Worm (Caenorhabditis elegans) whole organism, midembryonic: Measurements from ENCODE around the gene glp-1.

Experiments
- T22C8.4 ChIP-seq: fragments of 200-800 bp; sonication (Bioruptor generic); IDR thresholded peaks from 2 replicates; pipeline ENCODE4 v1.3.6; 2022; ENCODE audit warnings: missing genetic modification characterization, missing compliant biosample characterization
- cog-1 ChIP-seq: sonication (generic microtip); optimal IDR thresholded peaks from 2 replicates; lab custom pipeline; 2016; ENCODE audit warnings: missing genetic modification characterization, missing compliant biosample characterization
- flt-1 ChIP-seq: fragments of 200-800 bp; sonication (Bioruptor generic); IDR thresholded peaks from 2 replicates; pipeline ENCODE4 v1.3.6; 2022; ENCODE audit warnings: missing genetic modification characterization, missing compliant biosample characterization
- klf-2 ChIP-seq: fragments of 200-800 bp; sonication (Bioruptor generic); conservative IDR thresholded peaks from 2 replicates; pipeline ENCODE4 v1.3.6; 2022; ENCODE audit warnings: missing genetic modification reagents, missing genetic modification characterization, missing compliant biosample characterization
- med-1 ChIP-seq: sonication (generic microtip); optimal IDR thresholded peaks from 2 replicates; lab custom pipeline; 2017; ENCODE audit warnings: missing genetic modification characterization, mild to moderate bottlenecking, missing compliant biosample characterization, antibody characterized with exemption, missing genetic modification reagents; ENCODE audit not compliant: insufficient read depth
- ref-1 ChIP-seq: fragments of 200-800 bp; sonication (Bioruptor generic); conservative IDR thresholded peaks from 2 replicates; pipeline ENCODE4 v1.3.6; 2022; ENCODE audit warnings: missing genetic modification reagents, missing genetic modification characterization, missing compliant biosample characterization
- tab-1 ChIP-seq: fragments of 200-800 bp; sonication (Bioruptor generic); IDR thresholded peaks from 2 replicates; pipeline ENCODE4 v1.3.6; 2022; ENCODE audit warnings: missing genetic modification characterization, missing compliant biosample characterization
- ztf-23 ChIP-seq: fragments of 200-800 bp; sonication (Bioruptor generic); IDR thresholded peaks from 2 replicates; pipeline ENCODE4 v1.3.6; 2022; ENCODE audit warnings: missing genetic modification reagents, missing genetic modification characterization, missing compliant biosample characterization

- TF ChIP-seq klf-2 (GFP tag; lab: Robert Waterston, UW) (no peak), flt-1 (GFP tag; lab: Robert Waterston, UW) (no peak), tab-1 (no peak), ztf-23 (no peak), ref-1 (GFP tag; lab: Robert Waterston, UW) (no peak), T22C8.4 (GFP tag; lab: Robert Waterston, UW) (peak; percentile 23; the same call in 1 of the 2 replicates), med-1 (GFP tag; lab: Kevin White, UChicago) (no peak), cog-1 (tag; lab: Kevin White, UChicago) (no peak)
These were observed 51.9 kb downstream of the glp-1 start, which contains the start of gene ZK512.11 for ce11 chrIII:9143911-9144310.
